Fruit fly (Drosophila melanogaster) whole organism, wandering third instar larva: ENCODE measurements around the gene CG5199.
"Not testable (repeated sequence)": the region's sequence is repeated elsewhere in the genome, so short reads cannot be mapped to it uniquely, and the experiment has no call there.

Source experiments
- Abd-B ChIP-seq: fragments of >200 bp; optimal IDR thresholded peaks from 2 replicates; lab custom pipeline; 2017; ENCODE audit warnings: missing biosample characterization, missing genetic modification characterization
- CG32264 ChIP-seq: fragments of 200-800 bp; sonication (Bioruptor generic); optimal IDR thresholded peaks from 2 replicates; lab custom pipeline; 2016; ENCODE audit warnings: missing biosample characterization, missing genetic modification characterization
- CG9705 ChIP-seq: fragments of 200-800 bp; sonication (Bioruptor generic); optimal IDR thresholded peaks from 2 replicates; lab custom pipeline; 2018; ENCODE audit warnings: missing biosample characterization, mild to moderate bottlenecking, missing genetic modification characterization
- CrebA ChIP-seq: fragments of 200-800 bp; sonication (Bioruptor generic); optimal IDR thresholded peaks from 2 replicates; lab custom pipeline; 2016; ENCODE audit warnings: missing biosample characterization, mild to moderate bottlenecking, missing genetic modification characterization, borderline replicate concordance
- Dfd ChIP-seq: fragments of >200 bp; optimal IDR thresholded peaks from 2 replicates; lab custom pipeline; 2017; ENCODE audit warnings: missing biosample characterization, missing genetic modification characterization
- Dif ChIP-seq: fragments of 200-275, 200-300 bp; sonication (Bioruptor generic); optimal IDR thresholded peaks from 2 replicates; lab custom pipeline; 2018; ENCODE audit warnings: missing biosample characterization, missing genetic modification characterization; ENCODE audit not compliant: partially characterized antibody
- GATAd ChIP-seq: sonication (Bioruptor generic); optimal IDR thresholded peaks from 2 replicates; lab custom pipeline; 2016; ENCODE audit warnings: missing biosample characterization, missing genetic modification characterization
- HLH106 ChIP-seq: fragments of 200-800 bp; optimal IDR thresholded peaks from 3 replicates; lab custom pipeline; 2019; ENCODE audit warnings: missing biosample characterization, mild to moderate bottlenecking, missing genetic modification characterization, moderate library complexity
- Hnf4 ChIP-seq: fragments of 200-800 bp; sonication (Bioruptor generic); optimal IDR thresholded peaks from 2 replicates; lab custom pipeline; 2016; ENCODE audit warnings: missing biosample characterization, mild to moderate bottlenecking, missing genetic modification characterization
- Hr78 ChIP-seq: fragments of >200 bp; optimal IDR thresholded peaks from 2 replicates; lab custom pipeline; 2017; ENCODE audit warnings: missing biosample characterization, missing genetic modification characterization
- Hr83 ChIP-seq: fragments of 200-300 bp; sonication (Bioruptor generic); optimal IDR thresholded peaks from 2 replicates; lab custom pipeline; 2016; ENCODE audit warnings: missing biosample characterization, mild to moderate bottlenecking, missing genetic modification characterization, moderate library complexity; ENCODE audit not compliant: poor library complexity, severe bottlenecking
- Jra ChIP-seq: sonication (Bioruptor generic); optimal IDR thresholded peaks from 2 replicates; lab custom pipeline; 2016; ENCODE audit warnings: missing biosample characterization, missing genetic modification characterization
- Mio ChIP-seq: sonication (Bioruptor generic); optimal IDR thresholded peaks from 2 replicates; lab custom pipeline; 2016; ENCODE audit warnings: missing biosample characterization, missing genetic modification characterization
- Myc ChIP-seq: fragments of >200 bp; optimal IDR thresholded peaks from 2 replicates; lab custom pipeline; 2017
- N ChIP-seq: fragments of >200 bp; optimal IDR thresholded peaks from 2 replicates; lab custom pipeline; 2018; ENCODE audit warnings: missing biosample characterization, missing external identifiers, missing genetic modification characterization
- OdsH ChIP-seq: fragments of 200-800 bp; sonication (Bioruptor generic); optimal IDR thresholded peaks from 2 replicates; lab custom pipeline; 2016; ENCODE audit warnings: missing biosample characterization, mild to moderate bottlenecking, missing genetic modification characterization
- Rel ChIP-seq, 2 experiments: fragments of 200-800 bp; sonication (Bioruptor generic) in 1 of 2; optimal IDR thresholded peaks; 2 replicates in 1 of 2; 3 replicates in 1 of 2; lab custom pipeline; 2016 to 2019; ENCODE audit warnings: mild to moderate bottlenecking in 2 of 2, missing biosample characterization in 2 of 2, missing genetic modification characterization in 2 of 2, moderate library complexity in 1 of 2
- Sp1 ChIP-seq: fragments of 200-800 bp; sonication (Bioruptor generic); optimal IDR thresholded peaks from 3 replicates; lab custom pipeline; 2019; ENCODE audit warnings: missing biosample characterization, mild to moderate bottlenecking, missing genetic modification characterization, moderate library complexity
- Vsx2 ChIP-seq: fragments of 200-300, 225-300 bp; sonication (Bioruptor generic); optimal IDR thresholded peaks from 2 replicates; lab custom pipeline; 2018; ENCODE audit warnings: missing biosample characterization, missing genetic modification characterization; ENCODE audit not compliant: partially characterized antibody
- br ChIP-seq: fragments of 200-800 bp; sonication (Bioruptor generic); optimal IDR thresholded peaks from 2 replicates; lab custom pipeline; 2016; ENCODE audit warnings: missing biosample characterization, missing genetic modification characterization
- brk ChIP-seq: fragments of 200-800 bp; sonication (Bioruptor generic); optimal IDR thresholded peaks from 2 replicates; lab custom pipeline; 2016; ENCODE audit warnings: missing biosample characterization, mild to moderate bottlenecking, missing genetic modification characterization
- dl ChIP-seq, 2 experiments: fragments of 175-275, 200-275 bp in 1 of 2; fragments of 200-275 bp in 1 of 2; sonication (Bioruptor generic); optimal IDR thresholded peaks; lab custom pipeline; 2018; ENCODE audit warnings: mild to moderate bottlenecking in 2 of 2, missing biosample characterization in 2 of 2, missing genetic modification characterization in 2 of 2, moderate library complexity in 2 of 2; ENCODE audit not compliant: partially characterized antibody in 2 of 2, insufficient read depth in 1 of 2
- dmrt93B ChIP-seq: fragments of 200-800 bp; sonication (Bioruptor generic); optimal IDR thresholded peaks from 2 replicates; lab custom pipeline; 2018; ENCODE audit warnings: missing biosample characterization, mild to moderate bottlenecking, missing genetic modification characterization
- dsf ChIP-seq: sonication (Bioruptor generic); optimal IDR thresholded peaks from 2 replicates; lab custom pipeline; 2016; ENCODE audit warnings: missing biosample characterization, missing genetic modification characterization, borderline replicate concordance
- ey ChIP-seq: fragments of 200-800 bp; sonication (Bioruptor generic); optimal IDR thresholded peaks from 2 replicates; lab custom pipeline; 2016; ENCODE audit warnings: missing biosample characterization, missing genetic modification characterization
- foxo ChIP-seq, 2 experiments: fragments of 200-800 bp; sonication (Bioruptor generic); optimal IDR thresholded peaks; 2 replicates in 1 of 2; 3 replicates in 1 of 2; lab custom pipeline; 2016 to 2017; ENCODE audit warnings: missing biosample characterization in 2 of 2, missing genetic modification characterization in 2 of 2
- fru ChIP-seq: fragments of 200-800 bp; sonication (Bioruptor generic); optimal IDR thresholded peaks from 3 replicates; lab custom pipeline; 2016; ENCODE audit warnings: missing biosample characterization, mild to moderate bottlenecking, missing genetic modification characterization
- h ChIP-seq: fragments of 200-800 bp; sonication (Bioruptor generic); optimal IDR thresholded peaks from 3 replicates; lab custom pipeline; 2016; ENCODE audit warnings: missing biosample characterization, mild to moderate bottlenecking, missing genetic modification characterization
- jim ChIP-seq: fragments of 175-275, 200-325 bp; sonication (Bioruptor generic); optimal IDR thresholded peaks from 2 replicates; lab custom pipeline; 2016; ENCODE audit warnings: missing biosample characterization, mild to moderate bottlenecking, missing genetic modification characterization
- lola ChIP-seq: fragments of >200 bp; optimal IDR thresholded peaks from 2 replicates; lab custom pipeline; 2017; ENCODE audit warnings: missing biosample characterization, missing genetic modification characterization
- pan ChIP-seq: fragments of >200 bp; optimal IDR thresholded peaks from 2 replicates; lab custom pipeline; 2017
- psq ChIP-seq: fragments of 200-800 bp; sonication (Bioruptor generic); optimal IDR thresholded peaks from 3 replicates; lab custom pipeline; 2017; ENCODE audit warnings: missing biosample characterization, mild to moderate bottlenecking, missing genetic modification characterization, moderate library complexity
- rgr ChIP-seq: fragments of 200-800 bp; sonication (Bioruptor generic); optimal IDR thresholded peaks from 3 replicates; lab custom pipeline; 2016; ENCODE audit warnings: missing biosample characterization, mild to moderate bottlenecking, missing genetic modification characterization
- sage ChIP-seq: fragments of 200-800 bp; sonication (Bioruptor generic); optimal IDR thresholded peaks from 2 replicates; lab custom pipeline; 2016; ENCODE audit warnings: missing biosample characterization, mild to moderate bottlenecking, missing genetic modification characterization
- sv ChIP-seq: fragments of 200-800 bp; sonication (Bioruptor generic); optimal IDR thresholded peaks from 3 replicates; lab custom pipeline; 2016; ENCODE audit warnings: missing biosample characterization, missing genetic modification characterization
- tai ChIP-seq: sonication (Bioruptor generic); optimal IDR thresholded peaks from 2 replicates; lab custom pipeline; 2016; ENCODE audit warnings: missing biosample characterization, missing genetic modification characterization
- usp ChIP-seq: fragments of >200 bp; optimal IDR thresholded peaks from 2 replicates; lab custom pipeline; 2017; ENCODE audit warnings: missing biosample characterization, missing genetic modification characterization
- woc ChIP-seq: sonication (Bioruptor generic); optimal IDR thresholded peaks from 2 replicates; lab custom pipeline; 2016; ENCODE audit warnings: missing biosample characterization, mild to moderate bottlenecking, missing genetic modification characterization

CG5199 gene

dm6 chr3L:20452813-20453682 lies at the start of gene CG5199:
Gene CG5199 (minus strand): TSS chr3L:20452864.
- peak; percentile 44 for TF ChIP-seq Hr83
- no peak for TF ChIP-seq Abd-B
- TF ChIP-seq pan: no peak
- TF ChIP-seq Dif (GFP tag; lab: Kevin White, UChicago): no peak
- TF ChIP-seq psq (GFP tag; lab: Kevin White, UChicago): peak; percentile 64
- peak; percentile 41 for TF ChIP-seq dmrt93B
- peak; percentile 41 for TF ChIP-seq brk (GFP tag; lab: Kevin White, UChicago)
- TF ChIP-seq foxo (GFP tag; optimal IDR thresholded peaks at IDR 0.05; lab: Kevin White, UChicago): peak in 1 of 2 experiments; percentile 74
- peak; percentile 11 for TF ChIP-seq ey (GFP tag; lab: Kevin White, UChicago)
- TF ChIP-seq Hnf4 (GFP tag; lab: Kevin White, UChicago): peak; percentile 13
- peak; percentile 80 for TF ChIP-seq HLH106 (tag; lab: Kevin White, UChicago)
- peak; percentile 23 for TF ChIP-seq fru (GFP tag; lab: Kevin White, UChicago)
- TF ChIP-seq h (GFP tag; lab: Kevin White, UChicago): peak; percentile 50
- no peak for TF ChIP-seq lola (GFP tag; lab: Kevin White, UChicago)
- TF ChIP-seq sage (GFP tag; lab: Kevin White, UChicago): peak; percentile 7
- TF ChIP-seq CG32264 (GFP tag; lab: Kevin White, UChicago): no peak
- TF ChIP-seq Sp1 (GFP tag; lab: Kevin White, UChicago): peak; percentile 59
- no peak for TF ChIP-seq dsf (GFP tag; lab: Kevin White, UChicago)
- no peak for TF ChIP-seq Rel (GFP tag; optimal IDR thresholded peaks at IDR 0.05; lab: Kevin White, UChicago)
- TF ChIP-seq Rel (tag; optimal IDR thresholded peaks at IDR 0.05; lab: Kevin White, UChicago): no peak
- peak; percentile 26 for TF ChIP-seq Myc (lab: Kevin White, UChicago)
- TF ChIP-seq sv (GFP tag; lab: Kevin White, UChicago): no peak
- no peak for TF ChIP-seq usp (GFP tag; lab: Kevin White, UChicago)
- no peak for TF ChIP-seq Vsx2 (GFP tag; lab: Kevin White, UChicago)
- peak; percentile 4 for TF ChIP-seq CG9705 (GFP tag; lab: Kevin White, UChicago)
- no peak for TF ChIP-seq CrebA (GFP tag; lab: Kevin White, UChicago)
- no peak for TF ChIP-seq Dfd
- peak; percentile 30 for TF ChIP-seq OdsH (GFP tag; lab: Kevin White, UChicago)
- no peak for TF ChIP-seq dl (GFP tag; optimal IDR thresholded peaks at IDR 0.05; lab: Kevin White, UChicago; ENCODE audit: insufficient read depth in 1 of 2, partially characterized antibody in 2 of 2)
- TF ChIP-seq N (GFP tag; lab: Kevin White, UChicago): no peak
- TF ChIP-seq rgr (GFP tag; lab: Kevin White, UChicago): peak; percentile 44
- TF ChIP-seq Mio (GFP tag; lab: Kevin White, UChicago): no peak
- TF ChIP-seq woc: no peak
- TF ChIP-seq tai (GFP tag; lab: Kevin White, UChicago): no peak
- TF ChIP-seq br (GFP tag; lab: Kevin White, UChicago): no peak
- TF ChIP-seq Hr78 (GFP tag; lab: Kevin White, UChicago): no peak
- TF ChIP-seq Jra: no peak
- TF ChIP-seq jim: no peak
- no peak for TF ChIP-seq GATAd (GFP tag; lab: Kevin White, UChicago)
- TF ChIP-seq, all 38 proteins: peak for 16

DNA sequence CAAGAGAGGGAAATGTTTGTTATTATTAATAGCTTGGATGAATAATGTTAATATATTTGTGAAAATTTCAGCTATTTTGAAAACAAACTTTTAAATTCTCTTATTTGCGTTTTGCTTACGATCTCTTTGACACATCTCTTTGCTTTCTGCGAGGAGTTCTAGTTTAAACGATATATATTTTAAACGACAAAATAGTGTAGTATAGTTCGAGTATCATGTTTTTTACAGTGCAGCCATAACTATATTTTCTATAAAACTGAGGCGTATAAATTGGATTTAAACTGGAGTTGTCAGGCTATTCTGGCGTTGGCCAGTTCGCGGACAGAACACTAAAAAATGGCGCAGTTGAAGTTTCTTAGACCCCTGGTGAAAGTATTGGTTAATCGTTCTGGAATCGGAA lies 46.9 kb upstream of the CG5199 start, which contains the start of gene CG18281:
TSS of gene CG18281 (plus strand) at position 301 of the 400 bp plus-strand sequence.
- TF ChIP-seq Hr78, sage, Sp1 (GFP tag; lab: Kevin White, UChicago): not testable (repeated sequence)
